Worm (Caenorhabditis elegans): ENCODE data around the gene ptr-15.

The ptr-15 gene

DNA sequence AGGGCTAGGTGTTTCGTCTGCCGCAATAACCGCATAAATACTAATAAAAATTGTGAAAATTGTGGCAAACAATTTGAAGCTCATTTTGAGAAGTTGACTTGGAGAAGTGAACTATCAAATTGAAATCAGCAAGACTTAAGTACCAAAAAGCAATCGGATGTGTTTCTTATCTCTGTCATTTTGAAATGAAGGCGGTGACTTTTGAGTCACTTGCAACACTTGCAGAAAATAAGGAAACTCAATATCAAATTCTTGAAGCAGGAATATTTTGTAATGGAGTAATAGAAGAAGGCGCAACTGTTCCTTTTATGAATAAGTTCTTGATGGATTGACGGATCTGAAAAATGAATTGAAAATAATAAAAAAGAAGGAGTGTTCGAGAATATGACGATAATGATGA is 18.5 kb downstream of the ptr-15 start, which contains the start of gene T07H8.11:
TSS of gene T07H8.11 (minus strand) at position 101 of the 400 bp plus-strand sequence.
- TF ChIP-seq daf-12 (tag; optimal IDR thresholded peaks at IDR 0.05) (no peak), elt-2 (tag; optimal IDR thresholded peaks at IDR 0.05) (no peak)

DNA sequence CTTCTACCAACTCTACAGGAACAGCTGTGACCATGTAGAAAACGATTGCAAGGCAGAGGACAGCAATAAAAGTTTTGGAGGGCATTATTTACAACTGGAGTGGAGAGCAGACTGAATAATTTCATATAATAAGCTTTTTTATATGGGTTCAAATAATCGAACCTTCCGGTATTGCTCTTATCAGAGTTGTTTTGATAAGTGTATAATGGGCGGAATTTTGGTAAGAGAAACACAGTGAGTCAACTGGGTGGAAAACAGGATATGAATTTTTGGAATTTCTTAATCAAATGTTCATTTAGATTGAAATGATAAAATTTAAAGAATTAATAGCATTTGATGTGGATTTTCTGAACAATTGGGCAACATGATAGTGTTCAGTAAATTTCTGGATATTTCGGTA is 20.0 kb downstream of the ptr-15 start, which contains the start of gene Y57E12B.11:
TSS of gene Y57E12B.11 (minus strand) at position 101 of the 400 bp plus-strand sequence.
- TF ChIP-seq tbx-2 (tag; optimal IDR thresholded peaks at IDR 0.05) (no peak), elt-1 (tag; optimal IDR thresholded peaks at IDR 0.05) (no peak), nhr-11 (tag; optimal IDR thresholded peaks at IDR 0.05) (no peak), ceh-82 (tag; optimal IDR thresholded peaks at IDR 0.05) (no peak), ama-1 (optimal IDR thresholded peaks at IDR 0.05) (no peak)

DNA sequence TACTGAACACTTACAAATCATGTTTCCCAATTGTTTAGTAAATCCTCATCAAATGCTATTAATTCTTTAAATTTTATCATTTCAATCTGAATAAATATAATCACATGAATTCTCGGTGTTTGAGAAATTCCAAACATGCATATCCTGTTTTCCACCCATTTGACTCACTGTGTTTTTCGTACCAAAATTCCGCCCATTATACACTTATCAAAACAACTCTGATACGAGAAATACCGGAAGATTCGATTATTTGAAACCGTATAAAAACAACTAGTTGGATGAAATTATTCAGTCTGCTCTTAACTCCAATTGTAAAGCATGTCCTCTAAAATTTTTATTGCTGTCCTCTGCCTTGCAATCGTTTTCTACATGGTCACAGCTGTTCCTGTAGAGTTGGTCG is 21.6 kb downstream of the ptr-15 start, which contains the start of gene Y57E12B.1:
TSS of gene Y57E12B.1 (plus strand) at position 301 of the 400 bp plus-strand sequence.
- TF ChIP-seq snpc-4 (tag; optimal IDR thresholded peaks at IDR 0.05) = no peak

ce11 chrV:6947442-6947841 is 22.4 kb downstream of the ptr-15 start, which contains the start of gene Y57E12B.4:
Gene Y57E12B.4 (minus strand): TSS chrV:6947542.
- TF ChIP-seq mdl-1 (tag; optimal IDR thresholded peaks at IDR 0.05) (no peak), unc-62 (GFP tag; optimal IDR thresholded peaks at IDR 0.05) (no peak), nhr-77 (tag; optimal IDR thresholded peaks at IDR 0.05) (no peak), zag-1 (tag; optimal IDR thresholded peaks at IDR 0.05) (no peak)

DNA sequence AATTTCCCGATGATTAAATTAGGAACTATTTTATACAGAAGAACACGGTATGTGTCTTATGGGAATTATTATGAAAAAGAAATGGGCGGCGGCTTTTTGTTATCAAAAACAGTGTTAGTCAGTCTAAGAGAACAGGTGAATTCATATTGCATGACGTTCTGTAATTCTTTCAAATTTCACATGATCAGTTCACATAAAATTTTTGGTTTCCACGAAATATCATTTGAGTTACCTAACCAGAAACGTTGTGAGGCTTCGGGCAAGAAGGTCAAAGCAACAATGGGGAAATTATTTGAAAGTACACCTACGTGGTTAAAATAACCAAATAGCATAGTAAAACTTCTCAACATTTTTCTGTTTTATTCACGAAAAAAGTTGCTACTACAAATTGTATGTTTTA is 33.9 kb downstream of the ptr-15 start, which contains the start of gene Y57E12B.10:
TSS of gene Y57E12B.10 (minus strand) at position 101 of the 400 bp plus-strand sequence.
- TF ChIP-seq elt-2 (tag; optimal IDR thresholded peaks at IDR 0.05) (no peak), elt-3 (tag; optimal IDR thresholded peaks at IDR 0.05) (no peak), nhr-237 (tag; optimal IDR thresholded peaks at IDR 0.05) (no peak), lin-15B (tag; optimal IDR thresholded peaks at IDR 0.05) (no peak), lsy-12 (tag; optimal IDR thresholded peaks at IDR 0.05) (no peak)

DNA sequence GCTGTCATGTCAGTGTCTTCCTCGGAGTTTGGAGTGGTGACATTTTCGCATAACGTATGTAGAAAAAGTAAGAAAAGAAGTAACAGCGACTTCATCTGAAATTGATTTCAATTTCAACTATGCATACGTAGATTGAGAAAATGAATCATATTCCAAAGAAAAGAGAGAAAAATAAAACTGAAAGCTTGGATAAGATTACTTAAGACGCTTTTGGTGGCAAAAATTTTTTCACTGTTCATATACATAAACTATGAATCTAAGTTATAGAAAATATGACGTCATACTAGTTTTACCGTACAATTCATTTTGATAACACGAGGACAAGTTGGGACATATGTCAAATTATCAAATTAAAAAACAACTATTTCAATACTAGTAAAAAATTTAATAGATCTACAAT is 35.6 kb downstream of the ptr-15 start, which contains the start of gene lipl-6:
TSS of gene lipl-6 (minus strand) at position 101 of the 400 bp plus-strand sequence.
- TF ChIP-seq nfya-1 (tag; optimal IDR thresholded peaks at IDR 0.05; ENCODE audit: insufficient read depth) = no peak
- no peak for TF ChIP-seq R02D3.7 (tag; optimal IDR thresholded peaks at IDR 0.05)
- no peak for TF ChIP-seq hmg-11 (tag; optimal IDR thresholded peaks at IDR 0.05)
- TF ChIP-seq ceh-82 (tag; optimal IDR thresholded peaks at IDR 0.05) = no peak
- no peak for TF ChIP-seq skn-1 (tag; optimal IDR thresholded peaks at IDR 0.05)
- no peak for TF ChIP-seq nhr-76 (tag; optimal IDR thresholded peaks at IDR 0.05)
- no peak for TF ChIP-seq elt-3 (tag; optimal IDR thresholded peaks at IDR 0.05)
- TF ChIP-seq lsy-12 (tag; optimal IDR thresholded peaks at IDR 0.05) = no peak
- TF ChIP-seq nhr-25 (tag; optimal IDR thresholded peaks at IDR 0.05) = no peak
- no peak for TF ChIP-seq sea-2 (GFP tag; optimal IDR thresholded peaks at IDR 0.05)
- TF ChIP-seq ztf-11 (tag; optimal IDR thresholded peaks at IDR 0.05) = no peak
- no peak for TF ChIP-seq nhr-28 (tag; optimal IDR thresholded peaks at IDR 0.05)
- TF ChIP-seq fos-1 (tag; optimal IDR thresholded peaks at IDR 0.05) = no peak
- no peak for TF ChIP-seq jun-1 (tag; optimal IDR thresholded peaks at IDR 0.05)
- no peak for TF ChIP-seq unc-62 (GFP tag; optimal IDR thresholded peaks at IDR 0.05)
- no peak for TF ChIP-seq unc-39 (tag; optimal IDR thresholded peaks at IDR 0.05)
- TF ChIP-seq mdl-1 (tag; optimal IDR thresholded peaks at IDR 0.05) = no peak
- no peak for TF ChIP-seq nhr-77 (tag; optimal IDR thresholded peaks at IDR 0.05)
- TF ChIP-seq daf-12 (tag; optimal IDR thresholded peaks at IDR 0.05) = no peak

ce11 chrV:6930284-6930683 is 39.5 kb downstream of the ptr-15 start:
- TF ChIP-seq ZK546.5 (tag; optimal IDR thresholded peaks at IDR 0.05) (no peak), nfya-1 (tag; optimal IDR thresholded peaks at IDR 0.05; ENCODE audit: insufficient read depth) (peak; percentile 4)

ce11 chrV:6928938-6929337 is 40.9 kb downstream of the ptr-15 start, which contains the start of gene unc-68:
Gene unc-68 (minus strand): TSS chrV:6929038.
- TF ChIP-seq nhr-12 (tag; optimal IDR thresholded peaks at IDR 0.05) = no peak
- TF ChIP-seq eor-1 (tag; optimal IDR thresholded peaks at IDR 0.05) = no peak
- no peak for TF ChIP-seq nfya-1 (tag; optimal IDR thresholded peaks at IDR 0.05; ENCODE audit: insufficient read depth)
- TF ChIP-seq hmg-11 (tag; optimal IDR thresholded peaks at IDR 0.05) = no peak
- no peak for TF ChIP-seq nhr-11 (tag; optimal IDR thresholded peaks at IDR 0.05)
- TF ChIP-seq nhr-67 (tag; optimal IDR thresholded peaks at IDR 0.05) = no peak
- TF ChIP-seq mdl-1 (tag; optimal IDR thresholded peaks at IDR 0.05) = no peak
- TF ChIP-seq nhr-237 (tag; optimal IDR thresholded peaks at IDR 0.05) = no peak
- no peak for TF ChIP-seq snpc-4 (tag; optimal IDR thresholded peaks at IDR 0.05)
